Worm (Caenorhabditis elegans) whole organism, mixed stage, embryonic: ENCODE data around the gene hpo-36.

Experiments used
- M03D4.4 ChIP-seq: sonication (generic microtip); optimal IDR thresholded peaks from 2 replicates; lab custom pipeline; 2017; ENCODE audit warnings: mild to moderate bottlenecking, missing genetic modification characterization, missing compliant biosample characterization
- bed-3 ChIP-seq: fragments of 200-800 bp; sonication (Bioruptor generic); optimal IDR thresholded peaks from 3 replicates; lab custom pipeline; 2018; ENCODE audit warnings: mild to moderate bottlenecking, missing genetic modification characterization, moderate library complexity, missing compliant biosample characterization
- blmp-1 ChIP-seq: fragments of 150-350 bp; optimal IDR thresholded peaks from 2 replicates; lab custom pipeline; 2014; ENCODE audit warnings: missing biosample characterization, missing genetic modification characterization
- ceh-39 ChIP-seq: fragments of 150-350 bp; optimal IDR thresholded peaks from 2 replicates; lab custom pipeline; 2014; ENCODE audit warnings: missing biosample characterization, missing genetic modification characterization
- ceh-43 ChIP-seq: fragments of 200-800 bp; sonication (Bioruptor generic); optimal IDR thresholded peaks from 2 replicates; lab custom pipeline; 2018; ENCODE audit warnings: mild to moderate bottlenecking, missing genetic modification characterization, moderate library complexity, missing compliant biosample characterization
- ces-1 ChIP-seq: fragments of 150-350 bp; optimal IDR thresholded peaks from 2 replicates; lab custom pipeline; 2014; ENCODE audit warnings: missing biosample characterization, missing genetic modification reagents, missing genetic modification characterization
- cnd-1 ChIP-seq: fragments of 200-800 bp; sonication (Bioruptor generic); optimal IDR thresholded peaks from 2 replicates; lab custom pipeline; 2018; ENCODE audit warnings: mild to moderate bottlenecking, missing genetic modification characterization, missing compliant biosample characterization
- drap-1 ChIP-seq: fragments of 200-800 bp; sonication (Bioruptor generic); optimal IDR thresholded peaks from 3 replicates; lab custom pipeline; 2018; ENCODE audit warnings: mild to moderate bottlenecking, missing genetic modification characterization, missing compliant biosample characterization
- elt-1 ChIP-seq: sonication (generic microtip); optimal IDR thresholded peaks from 2 replicates; lab custom pipeline; 2017; ENCODE audit warnings: missing genetic modification characterization, mild to moderate bottlenecking, missing compliant biosample characterization, antibody characterized with exemption, moderate library complexity, borderline replicate concordance; ENCODE audit not compliant: insufficient read depth
- elt-3 ChIP-seq: fragments of 150-350 bp; optimal IDR thresholded peaks from 2 replicates; lab custom pipeline; 2014; ENCODE audit warnings: missing biosample characterization, missing genetic modification characterization
- flh-1 ChIP-seq: fragments of 200-800 bp; sonication (Bioruptor generic); optimal IDR thresholded peaks from 2 replicates; lab custom pipeline; 2018; ENCODE audit warnings: mild to moderate bottlenecking, missing genetic modification characterization, moderate library complexity, missing compliant biosample characterization
- ham-2 ChIP-seq: fragments of 200-800 bp; sonication (Bioruptor generic); optimal IDR thresholded peaks from 2 replicates; lab custom pipeline; 2018; ENCODE audit warnings: mild to moderate bottlenecking, missing genetic modification characterization, missing compliant biosample characterization
- hlh-1 ChIP-seq: fragments of 150-350 bp; optimal IDR thresholded peaks from 2 replicates; lab custom pipeline; 2014; ENCODE audit warnings: missing biosample characterization, missing genetic modification reagents, missing genetic modification characterization
- lin-13 ChIP-seq: fragments of 150-350 bp; optimal IDR thresholded peaks from 2 replicates; lab custom pipeline; 2014; ENCODE audit warnings: missing biosample characterization, missing genetic modification characterization
- lin-32 ChIP-seq: fragments of 200-800 bp; sonication (Bioruptor generic); optimal IDR thresholded peaks from 2 replicates; lab custom pipeline; 2018; ENCODE audit warnings: mild to moderate bottlenecking, missing genetic modification characterization, missing compliant biosample characterization
- mab-5 ChIP-seq: fragments of 150-350 bp; optimal IDR thresholded peaks from 2 replicates; lab custom pipeline; 2014; ENCODE audit warnings: missing biosample characterization, missing genetic modification characterization
- mep-1 ChIP-seq: fragments of 150-350 bp; optimal IDR thresholded peaks from 2 replicates; lab custom pipeline; 2017; ENCODE audit warnings: missing biosample characterization, missing genetic modification reagents, missing genetic modification characterization, inconsistent platforms
- mls-2 ChIP-seq: sonication (generic microtip); optimal IDR thresholded peaks from 2 replicates; lab custom pipeline; 2016; ENCODE audit warnings: mild to moderate bottlenecking, missing genetic modification characterization, moderate library complexity, missing compliant biosample characterization
- nhr-12 ChIP-seq: fragments of 150-350 bp; optimal IDR thresholded peaks from 2 replicates; lab custom pipeline; 2014; ENCODE audit warnings: missing biosample characterization, missing genetic modification characterization
- nhr-237 ChIP-seq: fragments of 150-350 bp; optimal IDR thresholded peaks from 2 replicates; lab custom pipeline; 2014; ENCODE audit warnings: missing biosample characterization, missing genetic modification characterization
- nhr-28 ChIP-seq: fragments of 150-350 bp; optimal IDR thresholded peaks from 2 replicates; lab custom pipeline; 2014; ENCODE audit warnings: missing biosample characterization, missing genetic modification characterization
- nhr-76 ChIP-seq: sonication (generic microtip); optimal IDR thresholded peaks from 2 replicates; lab custom pipeline; 2017; ENCODE audit warnings: missing biosample characterization, missing genetic modification characterization
- pha-4 ChIP-seq: fragments of 150-350 bp; optimal IDR thresholded peaks from 2 replicates; lab custom pipeline; 2018; ENCODE audit warnings: missing biosample characterization, missing genetic modification reagents, missing genetic modification characterization
- sem-2 ChIP-seq: fragments of 200-800 bp; sonication (Bioruptor generic); optimal IDR thresholded peaks from 2 replicates; lab custom pipeline; 2018; ENCODE audit warnings: mild to moderate bottlenecking, missing genetic modification characterization, missing compliant biosample characterization
- sptf-1 ChIP-seq: sonication (generic microtip); optimal IDR thresholded peaks from 2 replicates; lab custom pipeline; 2017; ENCODE audit warnings: mild to moderate bottlenecking, missing genetic modification characterization, moderate library complexity, missing compliant biosample characterization
- unc-39 ChIP-seq: fragments of 150-350 bp; optimal IDR thresholded peaks from 2 replicates; lab custom pipeline; 2014; ENCODE audit warnings: missing biosample characterization, missing genetic modification characterization
- unc-62 ChIP-seq: fragments of 150-350 bp; optimal IDR thresholded peaks from 2 replicates; lab custom pipeline; 2014; ENCODE audit warnings: missing biosample characterization, missing genetic modification reagents, missing genetic modification characterization
- ztf-11 ChIP-seq: fragments of 150-350 bp; optimal IDR thresholded peaks from 2 replicates; lab custom pipeline; 2014; ENCODE audit warnings: missing biosample characterization, missing genetic modification characterization

hpo-36 gene

DNA sequence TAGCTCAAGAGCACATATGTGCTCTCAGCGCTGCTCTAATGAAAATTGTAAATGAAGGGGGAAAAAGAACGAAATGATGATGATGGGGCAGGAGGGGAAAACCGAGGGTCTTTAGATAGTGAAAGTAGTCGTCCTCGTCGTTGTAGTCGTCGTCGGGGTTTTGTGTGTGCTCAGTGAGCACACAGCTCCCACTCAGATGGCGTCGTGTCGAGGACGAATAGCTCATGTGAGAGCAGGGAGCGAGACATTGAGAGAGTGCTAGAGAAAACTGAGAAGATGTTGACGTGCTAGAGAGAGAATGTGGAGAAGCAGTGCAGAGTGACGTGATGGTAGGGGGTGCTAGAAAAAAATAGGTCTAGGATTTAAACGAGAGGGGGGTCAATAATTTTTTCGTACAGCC lies 21.5 kb downstream of the hpo-36 start:
- TF ChIP-seq ces-1 (GFP tag; lab: Kevin White, UChicago): peak; percentile 27
- no peak for TF ChIP-seq nhr-76 (tag; lab: Kevin White, UChicago)
- TF ChIP-seq unc-39 (tag; lab: Kevin White, UChicago): no peak

- TF ChIP-seq nhr-28 (tag; lab: Kevin White, UChicago): no peak
- TF ChIP-seq ceh-43 (GFP tag; lab: Kevin White, UChicago): no peak
- no peak for TF ChIP-seq mls-2
- no peak for TF ChIP-seq sptf-1 (tag; lab: Kevin White, UChicago)
- TF ChIP-seq flh-1: no peak
- no peak for TF ChIP-seq pha-4 (tag; lab: Kevin White, UChicago)
- no peak for TF ChIP-seq cnd-1
- peak; percentile 10 for TF ChIP-seq ces-1 (GFP tag; lab: Kevin White, UChicago)
- no peak for TF ChIP-seq ham-2
- peak; percentile 40 for TF ChIP-seq unc-62 (GFP tag; lab: Kevin White, UChicago)
- TF ChIP-seq hlh-1: no peak
- TF ChIP-seq nhr-12 (tag; lab: Kevin White, UChicago): no peak
These were observed 22.8 kb downstream of the hpo-36 start for ce11 chrV:3716279-3716887.

- TF ChIP-seq blmp-1 (tag; lab: Kevin White, UChicago): no peak
- no peak for TF ChIP-seq lin-13 (tag; lab: Kevin White, UChicago)
These were observed 23.6 kb downstream of the hpo-36 start, which contains the start of gene nrsn-1 for ce11 chrV:3715488-3716019. Gene nrsn-1 (minus strand): TSS chrV:3715969.

DNA sequence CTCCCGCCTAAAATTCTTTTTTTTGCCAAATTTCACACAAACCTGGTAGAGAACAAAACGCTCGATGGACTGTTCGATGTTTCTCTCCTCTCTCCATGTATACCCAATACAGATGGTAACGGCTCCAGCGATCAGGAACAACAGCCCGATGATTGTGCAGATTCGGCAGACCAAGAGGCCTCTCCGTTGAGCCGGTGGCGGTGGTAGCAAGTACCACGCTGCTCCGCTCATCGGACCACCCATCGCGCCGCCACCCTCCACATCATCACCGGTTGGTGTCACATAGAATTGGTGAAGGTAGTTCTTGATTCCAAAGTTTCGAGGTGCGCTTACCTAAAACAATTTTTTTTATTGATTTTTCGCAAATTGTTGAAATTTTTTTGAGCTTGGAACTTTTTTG lies 24.5 kb downstream of the hpo-36 start:
- TF ChIP-seq elt-1 (tag; lab: Kevin White, UChicago) (no peak), nhr-76 (tag; lab: Kevin White, UChicago) (no peak), nhr-12 (tag; lab: Kevin White, UChicago) (no peak)

ce11 chrV:3712955-3713354 lies 26.2 kb downstream of the hpo-36 start:
- TF ChIP-seq nhr-12 (tag; lab: Kevin White, UChicago): no peak

ce11 chrV:3712192-3712591 lies 27.0 kb downstream of the hpo-36 start:
- TF ChIP-seq elt-1 (tag; lab: Kevin White, UChicago) (no peak), ham-2 (no peak)

- no peak for TF ChIP-seq mep-1 (tag; lab: Kevin White, UChicago)
- TF ChIP-seq nhr-12 (tag; lab: Kevin White, UChicago): no peak
- no peak for TF ChIP-seq mab-5 (tag; lab: Kevin White, UChicago)
- TF ChIP-seq ztf-11 (tag; lab: Kevin White, UChicago): no peak
- TF ChIP-seq lin-32 (GFP tag; lab: Kevin White, UChicago): no peak
- no peak for TF ChIP-seq ceh-43 (GFP tag; lab: Kevin White, UChicago)
These were observed 27.7 kb downstream of the hpo-36 start for ce11 chrV:3711544-3711943.

ce11 chrV:3706893-3707292 lies 32.3 kb downstream of the hpo-36 start:
- TF ChIP-seq nhr-28 (tag; lab: Kevin White, UChicago): no peak
- TF ChIP-seq elt-3: no peak
- TF ChIP-seq drap-1 (GFP tag; lab: Kevin White, UChicago): no peak
- no peak for TF ChIP-seq sptf-1 (tag; lab: Kevin White, UChicago)

- no peak for TF ChIP-seq drap-1 (GFP tag; lab: Kevin White, UChicago)
- TF ChIP-seq mls-2: no peak
- TF ChIP-seq nhr-28 (tag; lab: Kevin White, UChicago): no peak
- TF ChIP-seq nhr-237 (tag; lab: Kevin White, UChicago): no peak
- TF ChIP-seq ceh-39 (tag; lab: Kevin White, UChicago): no peak
- TF ChIP-seq M03D4.4 (tag; lab: Kevin White, UChicago): no peak
- no peak for TF ChIP-seq sptf-1 (tag; lab: Kevin White, UChicago)
- TF ChIP-seq sem-2 (GFP tag; lab: Kevin White, UChicago): no peak
- no peak for TF ChIP-seq lin-13 (tag; lab: Kevin White, UChicago)
- TF ChIP-seq mep-1 (tag; lab: Kevin White, UChicago): no peak
- no peak for TF ChIP-seq unc-62 (GFP tag; lab: Kevin White, UChicago)
- no peak for TF ChIP-seq bed-3 (GFP tag; lab: Kevin White, UChicago)
These were observed 33.0 kb downstream of the hpo-36 start for ce11 chrV:3706167-3706566.
